Worm (Caenorhabditis elegans): Measurements from ENCODE around the gene F26H11.4.

DNA sequence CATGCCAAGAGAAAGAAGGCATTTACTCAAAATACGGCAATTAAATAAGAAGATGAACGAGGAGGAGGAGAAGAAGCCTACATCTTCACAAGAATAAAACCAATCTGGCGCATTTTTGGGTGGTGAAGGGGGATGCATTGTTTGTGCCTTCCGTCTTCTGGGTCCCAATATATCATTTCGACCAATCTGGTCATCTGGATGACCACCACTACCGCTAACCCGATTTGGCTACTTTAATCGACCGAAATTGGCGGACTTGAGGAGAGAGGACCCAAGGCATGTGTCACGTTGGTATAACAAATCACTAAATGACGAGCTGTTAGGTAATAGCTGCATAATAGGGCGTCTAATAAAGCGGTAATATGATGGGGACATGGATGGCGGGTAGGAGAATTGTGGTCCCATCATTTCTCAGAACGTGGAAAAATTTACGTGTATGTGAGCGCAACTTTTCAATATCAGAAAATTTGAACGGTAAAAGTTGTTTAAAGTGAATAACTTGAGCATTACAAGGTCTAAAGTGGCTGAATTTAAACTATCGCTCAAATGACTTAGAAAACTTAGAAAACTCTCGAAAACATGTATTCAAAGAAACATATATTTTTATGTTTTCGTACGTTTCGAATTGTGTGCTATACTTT lies 25.4 kb downstream of the F26H11.4 start:
- TF ChIP-seq ama-1 (optimal IDR thresholded peaks at IDR 0.05) (no peak), nhr-11 (tag; optimal IDR thresholded peaks at IDR 0.05) (no peak)
